Fruit fly (Drosophila melanogaster) whole organism, embryonic: Measurements from ENCODE around the gene CG33664.

ENCODE experiments used
- Ada2b ChIP-seq: fragments of 200-800 bp; sonication (Bioruptor generic); IDR thresholded peaks from 2 replicates; pipeline ENCODE4 v1.3.6; 2022; ENCODE audit warnings: missing biosample characterization, missing genetic modification characterization
- Atf6 ChIP-seq: fragments of 200-800 bp; sonication (Bioruptor generic); IDR thresholded peaks from 2 replicates; pipeline ENCODE4 v1.3.6; 2022; ENCODE audit warnings: missing biosample characterization, missing genetic modification characterization
- Bgb ChIP-seq: fragments of 200-800 bp; sonication (Bioruptor generic); IDR thresholded peaks from 2 replicates; pipeline ENCODE4 v1.3.6; 2022; ENCODE audit warnings: missing biosample characterization, missing genetic modification characterization; ENCODE audit not compliant: partially characterized antibody
- CG10267 ChIP-seq: fragments of 200-800 bp; sonication (Bioruptor generic); optimal IDR thresholded peaks from 2 replicates; lab custom pipeline; 2018; ENCODE audit warnings: missing biosample characterization, mild to moderate bottlenecking, missing genetic modification characterization, moderate library complexity
- CG10979 ChIP-seq: fragments of 200-800 bp; sonication (Bioruptor generic); optimal IDR thresholded peaks from 2 replicates; lab custom pipeline; 2018; ENCODE audit warnings: missing biosample characterization, mild to moderate bottlenecking, missing genetic modification characterization, moderate library complexity
- CG11085 ChIP-seq: fragments of 200-800 bp; sonication (Bioruptor generic); IDR thresholded peaks from 2 replicates; pipeline ENCODE4 v1.3.6; 2022; ENCODE audit warnings: missing biosample characterization, missing genetic modification characterization
- CG11456 ChIP-seq: fragments of 200-800 bp; sonication (Bioruptor generic); IDR thresholded peaks from 3 replicates; pipeline ENCODE4 v1.3.6; 2022; ENCODE audit warnings: missing biosample characterization, missing genetic modification characterization
- CG11695 ChIP-seq: fragments of 200-800 bp; sonication (Bioruptor generic); IDR thresholded peaks from 3 replicates; pipeline ENCODE4 v1.3.6; 2022; ENCODE audit warnings: missing biosample characterization, missing genetic modification characterization
- CG12236 ChIP-seq: fragments of 200-800 bp; sonication (Bioruptor generic); optimal IDR thresholded peaks from 2 replicates; lab custom pipeline; 2016; ENCODE audit warnings: missing biosample characterization, missing genetic modification characterization
- CG12391 ChIP-seq: fragments of 200-800 bp; sonication (Bioruptor generic); optimal IDR thresholded peaks from 3 replicates; lab custom pipeline; 2018; ENCODE audit warnings: missing biosample characterization, mild to moderate bottlenecking, missing genetic modification characterization, moderate library complexity
- CG12659 ChIP-seq: fragments of 200-800 bp; sonication (Bioruptor generic); optimal IDR thresholded peaks from 3 replicates; lab custom pipeline; 2017; ENCODE audit warnings: mild to moderate bottlenecking, missing biosample characterization, missing genetic modification reagents, missing genetic modification characterization
- CG14050 ChIP-seq: fragments of 200-800 bp; sonication (Bioruptor generic); IDR thresholded peaks from 3 replicates; pipeline ENCODE4 v1.3.6; 2022; ENCODE audit warnings: missing biosample characterization, missing genetic modification characterization
- CG16779 ChIP-seq: fragments of 200-800 bp; sonication (Bioruptor generic); IDR thresholded peaks from 2 replicates; pipeline ENCODE4 v1.3.6; 2022; ENCODE audit warnings: missing biosample characterization, missing genetic modification characterization
- CG18619 ChIP-seq: fragments of 200-800 bp; sonication (Bioruptor generic); optimal IDR thresholded peaks from 3 replicates; lab custom pipeline; 2017; ENCODE audit warnings: missing biosample characterization, mild to moderate bottlenecking, missing genetic modification characterization
- CG3847 ChIP-seq: fragments of 200-800 bp; sonication (Bioruptor generic); IDR thresholded peaks from 2 replicates; pipeline ENCODE4 v1.3.6; 2022; ENCODE audit warnings: missing biosample characterization, missing genetic modification characterization
- CG3995 ChIP-seq: fragments of 200-800 bp; sonication (Bioruptor generic); optimal IDR thresholded peaks from 3 replicates; lab custom pipeline; 2016; ENCODE audit warnings: missing biosample characterization, missing genetic modification characterization
- CG6175 ChIP-seq: fragments of 200-800 bp; sonication (Bioruptor generic); IDR thresholded peaks from 3 replicates; pipeline ENCODE4 v1.3.6; 2022; ENCODE audit warnings: missing biosample characterization, missing genetic modification characterization
- CG6683 ChIP-seq: fragments of 200-800 bp; sonication (Bioruptor generic); optimal IDR thresholded peaks from 2 replicates; lab custom pipeline; 2017; ENCODE audit warnings: missing biosample characterization, mild to moderate bottlenecking, missing genetic modification characterization, missing genetic modification reagents
- CG6813 ChIP-seq: fragments of 200-800 bp; sonication (Bioruptor generic); optimal IDR thresholded peaks from 2 replicates; lab custom pipeline; 2017; ENCODE audit warnings: missing biosample characterization, missing genetic modification characterization, mild to moderate bottlenecking, moderate library complexity, missing genetic modification reagents
- CG7271 ChIP-seq: fragments of 200-800 bp; sonication (Bioruptor generic); optimal IDR thresholded peaks from 2 replicates; lab custom pipeline; 2018; ENCODE audit warnings: missing biosample characterization, mild to moderate bottlenecking, missing genetic modification characterization, moderate library complexity
- CG7745 ChIP-seq: fragments of 200-800 bp; sonication (Bioruptor generic); optimal IDR thresholded peaks from 2 replicates; lab custom pipeline; 2018; ENCODE audit warnings: missing biosample characterization, mild to moderate bottlenecking, missing genetic modification characterization, moderate library complexity
- CG8388 ChIP-seq: fragments of 200-800 bp; sonication (Bioruptor generic); optimal IDR thresholded peaks from 2 replicates; lab custom pipeline; 2019; ENCODE audit warnings: missing biosample characterization, mild to moderate bottlenecking, missing genetic modification characterization, moderate library complexity
- CG8765 ChIP-seq: fragments of 200-800 bp; sonication (Bioruptor generic); IDR thresholded peaks from 2 replicates; pipeline ENCODE4 v1.3.6; 2022; ENCODE audit warnings: missing biosample characterization, missing genetic modification characterization
- Camta ChIP-seq: fragments of 200-800 bp; sonication (Bioruptor generic); optimal IDR thresholded peaks from 2 replicates; lab custom pipeline; 2016; ENCODE audit warnings: missing biosample characterization, missing genetic modification characterization
- Dad ChIP-seq: fragments of 200-800 bp; sonication (Bioruptor generic); optimal IDR thresholded peaks from 3 replicates; lab custom pipeline; 2016; ENCODE audit warnings: missing biosample characterization, missing genetic modification characterization
- Deaf1 ChIP-seq: fragments of 200-800 bp; optimal IDR thresholded peaks from 3 replicates; lab custom pipeline; 2019; ENCODE audit warnings: missing biosample characterization, mild to moderate bottlenecking, missing genetic modification characterization, moderate library complexity
- Elba2 ChIP-seq: fragments of 200-800 bp; sonication (Bioruptor generic); optimal IDR thresholded peaks from 3 replicates; lab custom pipeline; 2016; ENCODE audit warnings: missing biosample characterization, missing genetic modification characterization
- HHEX ChIP-seq: fragments of 200-800 bp; sonication (Bioruptor generic); optimal IDR thresholded peaks from 3 replicates; lab custom pipeline; 2017; ENCODE audit warnings: missing biosample characterization, mild to moderate bottlenecking, missing genetic modification characterization, missing genetic modification reagents
- HLH4C ChIP-seq: fragments of 200-800 bp; sonication (Bioruptor generic); IDR thresholded peaks from 3 replicates; pipeline ENCODE4 v1.3.6; 2022; ENCODE audit warnings: missing biosample characterization, missing genetic modification characterization; ENCODE audit not compliant: partially characterized antibody
- Hmr ChIP-seq: fragments of 200-800 bp; sonication (Bioruptor generic); optimal IDR thresholded peaks from 3 replicates; lab custom pipeline; 2017; ENCODE audit warnings: mild to moderate bottlenecking, missing biosample characterization, missing genetic modification reagents, missing genetic modification characterization
- Mad ChIP-seq: fragments of 200-800 bp; sonication (Bioruptor generic); optimal IDR thresholded peaks from 2 replicates; lab custom pipeline; 2016; ENCODE audit warnings: missing biosample characterization, missing genetic modification characterization
- Ptx1 ChIP-seq: fragments of 200-800 bp; sonication (Bioruptor generic); IDR thresholded peaks from 2 replicates; pipeline ENCODE4 v1.3.6; 2022; ENCODE audit warnings: missing biosample characterization, missing genetic modification characterization
- Six4 ChIP-seq: fragments of 200-800 bp; sonication (Bioruptor generic); optimal IDR thresholded peaks from 2 replicates; lab custom pipeline; 2016; ENCODE audit warnings: missing biosample characterization, missing genetic modification characterization
- Trl ChIP-seq, 3 experiments: fragments of >200 bp in 2 of 3; fragments of 200-800 bp in 1 of 3; sonication (Bioruptor generic) in 1 of 3; optimal IDR thresholded peaks; 2 replicates in 1 of 3; 3 replicates in 2 of 3; lab custom pipeline; 2016 to 2017; ENCODE audit warnings: missing biosample characterization in 1 of 3, missing genetic modification characterization in 1 of 3
- Vsx1 ChIP-seq: fragments of 200-800 bp; sonication (Bioruptor generic); optimal IDR thresholded peaks from 2 replicates; lab custom pipeline; 2017; ENCODE audit warnings: missing biosample characterization, mild to moderate bottlenecking, missing genetic modification characterization, missing genetic modification reagents
- Xrp1 ChIP-seq: fragments of 200-800 bp; sonication (Bioruptor generic); IDR thresholded peaks from 2 replicates; pipeline ENCODE4 v1.3.6; 2022; ENCODE audit warnings: missing biosample characterization, missing genetic modification characterization
- ato ChIP-seq: fragments of 200-800 bp; sonication (Bioruptor generic); IDR thresholded peaks from 2 replicates; pipeline ENCODE4 v1.3.6; 2022; ENCODE audit warnings: missing biosample characterization, missing genetic modification characterization; ENCODE audit not compliant: partially characterized antibody
- bsh ChIP-seq, 2 experiments: fragments of 200-800 bp; sonication (Bioruptor generic); optimal IDR thresholded peaks; 2 replicates each; lab custom pipeline; 2017 to 2018; ENCODE audit warnings: mild to moderate bottlenecking in 2 of 2, missing biosample characterization in 2 of 2, missing genetic modification characterization in 2 of 2, moderate library complexity in 1 of 2
- btn ChIP-seq: fragments of 200-800 bp; sonication (Bioruptor generic); optimal IDR thresholded peaks from 2 replicates; lab custom pipeline; 2016; ENCODE audit warnings: missing biosample characterization, missing genetic modification characterization
- chn ChIP-seq: fragments of 200-800 bp; sonication (Bioruptor generic); optimal IDR thresholded peaks from 2 replicates; lab custom pipeline; 2016; ENCODE audit warnings: missing biosample characterization, missing genetic modification characterization
- corto ChIP-seq: fragments of 200-800 bp; sonication (Bioruptor generic); optimal IDR thresholded peaks from 2 replicates; lab custom pipeline; 2016; ENCODE audit warnings: missing biosample characterization, mild to moderate bottlenecking, missing genetic modification characterization, moderate library complexity
- dmrt99B ChIP-seq: fragments of 200-800 bp; sonication (Bioruptor generic); optimal IDR thresholded peaks from 2 replicates; lab custom pipeline; 2018; ENCODE audit warnings: missing biosample characterization, mild to moderate bottlenecking, missing genetic modification characterization, moderate library complexity
- fd3F ChIP-seq: fragments of 200-800 bp; sonication (Bioruptor generic); optimal IDR thresholded peaks from 2 replicates; lab custom pipeline; 2018; ENCODE audit warnings: missing biosample characterization, mild to moderate bottlenecking, missing genetic modification characterization, moderate library complexity
- gcm2 ChIP-seq: fragments of 200-800 bp; sonication (Bioruptor generic); optimal IDR thresholded peaks from 2 replicates; lab custom pipeline; 2016; ENCODE audit warnings: missing biosample characterization, missing genetic modification characterization
- hbn ChIP-seq: fragments of 200-800 bp; sonication (Bioruptor generic); IDR thresholded peaks from 2 replicates; pipeline ENCODE4 v1.3.6; 2022; ENCODE audit warnings: missing biosample characterization, missing genetic modification characterization; ENCODE audit not compliant: partially characterized antibody
- sisA ChIP-seq: fragments of 200-800 bp; sonication (Bioruptor generic); IDR thresholded peaks from 2 replicates; pipeline ENCODE4 v1.3.6; 2022; ENCODE audit warnings: missing biosample characterization, missing genetic modification characterization
- tgo ChIP-seq: fragments of 200-800 bp; sonication (Bioruptor generic); IDR thresholded peaks from 3 replicates; pipeline ENCODE4 v1.3.6; 2022; ENCODE audit warnings: missing biosample characterization, missing genetic modification characterization
- twi ChIP-seq: fragments of 200-800 bp; optimal IDR thresholded peaks from 2 replicates; lab custom pipeline; 2019; ENCODE audit warnings: missing biosample characterization, mild to moderate bottlenecking, missing genetic modification characterization, moderate library complexity
- unc-4 ChIP-seq: fragments of 200-800 bp; sonication (Bioruptor generic); IDR thresholded peaks from 2 replicates; pipeline ENCODE4 v1.3.6; 2022; ENCODE audit warnings: missing biosample characterization, missing genetic modification characterization; ENCODE audit not compliant: partially characterized antibody
- vfl ChIP-seq: fragments of 200-800 bp; sonication (Bioruptor generic); optimal IDR thresholded peaks from 2 replicates; lab custom pipeline; 2016; ENCODE audit warnings: missing biosample characterization, missing genetic modification characterization

Gene CG33664

dm6 chrX:6375636-6376035, 8.4 kb upstream of the CG33664 start (continued):
- no peak for TF ChIP-seq Bgb
- TF ChIP-seq CG11456 (GFP tag; lab: Robert Waterston, UW): no peak
- no peak for TF ChIP-seq corto (GFP tag; lab: Kevin White, UChicago)
- peak; percentile 3 for TF ChIP-seq Mad
- TF ChIP-seq CG10979 (tag; lab: Kevin White, UChicago): peak; percentile 30
- peak; percentile 47 for TF ChIP-seq CG12391 (tag; lab: Kevin White, UChicago)
- TF ChIP-seq tgo: peak; percentile 27; the same call in 1 of the 3 replicates
- peak; percentile 40 for TF ChIP-seq HHEX
- TF ChIP-seq Ada2b: peak; percentile 60; the same call in 1 of the 2 replicates
- no peak for TF ChIP-seq btn (GFP tag; lab: Kevin White, UChicago)
- TF ChIP-seq Trl (optimal IDR thresholded peaks at IDR 0.05; lab: Kevin White, UChicago): no peak
- peak; percentile 29 for TF ChIP-seq Trl (GFP tag; optimal IDR thresholded peaks at IDR 0.05; lab: Kevin White, UChicago)
- no peak for TF ChIP-seq CG16779 (GFP tag; lab: Robert Waterston, UW)
- TF ChIP-seq Vsx1 (GFP tag; lab: Kevin White, UChicago): no peak
- no peak for TF ChIP-seq fd3F (GFP tag; lab: Kevin White, UChicago)
- TF ChIP-seq sisA (GFP tag; lab: Robert Waterston, UW): peak; percentile 47
- 0 out of 3 replicates have a peak, but pooled peaks have one; percentile 22 for TF ChIP-seq CG11695 (GFP tag; lab: Robert Waterston, UW)
- TF ChIP-seq CG12236 (GFP tag; lab: Kevin White, UChicago): peak; percentile 14
- TF ChIP-seq CG3847: 0 out of 2 replicates have a peak, but pooled peaks have one; percentile 20
- TF ChIP-seq CG6683 (GFP tag; lab: Kevin White, UChicago): no peak
- peak; percentile 8 for TF ChIP-seq CG10267
- TF ChIP-seq CG14050 (GFP tag; lab: Robert Waterston, UW): no peak
- TF ChIP-seq twi (tag; lab: Kevin White, UChicago): no peak
- no peak for TF ChIP-seq CG8765 (GFP tag; lab: Robert Waterston, UW)
- peak; percentile 57 for TF ChIP-seq Ptx1
- TF ChIP-seq Atf6 (GFP tag; lab: Robert Waterston, UW): peak; percentile 48; the same call in 1 of the 2 replicates
- peak; percentile 32 for TF ChIP-seq CG12659 (GFP tag; lab: Kevin White, UChicago)
- TF ChIP-seq CG7271 (tag; lab: Kevin White, UChicago): no peak
- TF ChIP-seq CG6175 (GFP tag; lab: Robert Waterston, UW): no peak
- peak; percentile 26; the same call in 1 of the 2 replicates for TF ChIP-seq Xrp1 (GFP tag; lab: Robert Waterston, UW)
- peak; percentile 17 for TF ChIP-seq Six4 (GFP tag; lab: Kevin White, UChicago)
- no peak for TF ChIP-seq Camta
- TF ChIP-seq dmrt99B: peak; percentile 67
- peak in 1 of 2 experiments; percentile 40 for TF ChIP-seq bsh (GFP tag; optimal IDR thresholded peaks at IDR 0.05; lab: Kevin White, UChicago)
- TF ChIP-seq HLH4C (GFP tag; lab: Robert Waterston, UW): no peak
- TF ChIP-seq unc-4 (GFP tag; lab: Robert Waterston, UW): no peak
- TF ChIP-seq CG18619 (GFP tag; lab: Kevin White, UChicago): peak; percentile 36
- TF ChIP-seq Deaf1: peak; percentile 8
- no peak for TF ChIP-seq CG3995 (GFP tag; lab: Kevin White, UChicago)
- TF ChIP-seq CG11085 (GFP tag; lab: Robert Waterston, UW): no peak
- TF ChIP-seq CG7745 (tag; lab: Kevin White, UChicago): no peak
- TF ChIP-seq ato (GFP tag; lab: Robert Waterston, UW): no peak
- TF ChIP-seq chn (GFP tag; lab: Kevin White, UChicago): peak; percentile 39
- peak; percentile 43 for TF ChIP-seq CG6813 (GFP tag; lab: Kevin White, UChicago)
- TF ChIP-seq Hmr (GFP tag; lab: Kevin White, UChicago): peak; percentile 67
- no peak for TF ChIP-seq CG8388 (GFP tag; lab: Kevin White, UChicago)
- TF ChIP-seq hbn: no peak
- TF ChIP-seq gcm2 (GFP tag; lab: Kevin White, UChicago): no peak
- peak; percentile 3 for TF ChIP-seq Dad (GFP tag; lab: Kevin White, UChicago)
- no peak for TF ChIP-seq Elba2 (GFP tag; lab: Kevin White, UChicago)
- no peak for TF ChIP-seq vfl (GFP tag; lab: Kevin White, UChicago)
